Fruit fly (Drosophila melanogaster): ENCODE results near the gene Arv1.

DNA sequence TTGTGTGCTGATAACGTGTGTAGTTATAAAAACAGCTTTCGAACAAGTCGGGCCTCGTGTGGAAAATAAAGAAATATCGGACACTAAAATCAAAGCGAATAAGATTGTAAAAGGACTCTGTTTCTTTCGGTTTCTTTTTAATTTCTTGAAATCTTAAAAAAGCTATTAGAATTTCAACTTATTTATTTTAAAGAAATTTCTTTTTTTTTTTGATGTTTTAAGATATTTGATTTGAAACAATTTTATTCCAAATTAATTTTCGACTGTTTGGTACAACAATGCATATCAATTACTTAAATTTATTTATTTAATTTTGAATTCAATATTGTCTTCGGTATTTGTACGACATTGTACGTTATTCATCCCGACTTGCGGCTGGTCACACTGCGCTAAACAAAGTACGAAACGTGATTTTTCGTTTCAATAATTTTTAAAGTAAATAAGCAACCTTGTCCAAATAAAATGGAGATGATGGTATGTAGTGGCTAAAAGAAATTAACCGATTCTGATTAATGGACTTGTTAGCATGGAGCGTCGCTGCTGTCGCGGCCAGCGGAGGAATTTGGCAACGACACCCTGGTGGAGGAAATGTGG is 36.3 kb downstream of the Arv1 start, which contains the start of the genes CG7202 and CG7519:
- no peak for TF ChIP-seq CG8478 (optimal IDR thresholded peaks at IDR 0.05)
- no peak for TF ChIP-seq CTCF (optimal IDR thresholded peaks at IDR 0.05)
